Worm (Caenorhabditis elegans) whole organism, young adult: ENCODE measurements around the gene T28A11.2.

Experiments
- B0035.1 ChIP-seq: sonication (generic microtip); optimal IDR thresholded peaks from 2 replicates; lab custom pipeline; 2016; ENCODE audit warnings: missing genetic modification characterization, mild to moderate bottlenecking, missing compliant biosample characterization, missing genotype, missing genetic modification reagents
- B0261.1 ChIP-seq: sonication (generic microtip); optimal IDR thresholded peaks from 2 replicates; lab custom pipeline; 2016; ENCODE audit warnings: mild to moderate bottlenecking, missing genetic modification characterization, moderate library complexity, missing compliant biosample characterization
- D2030.7 ChIP-seq: fragments of 200-800 bp; sonication (Bioruptor generic); IDR thresholded peaks from 2 replicates; pipeline ENCODE4 v1.3.6; 2022; ENCODE audit warnings: missing genetic modification reagents, missing genetic modification characterization, missing compliant biosample characterization
- F10E7.11 ChIP-seq: sonication (generic microtip); optimal IDR thresholded peaks from 2 replicates; lab custom pipeline; 2017; ENCODE audit warnings: mild to moderate bottlenecking, missing genetic modification characterization, moderate library complexity, missing compliant biosample characterization
- F22D6.2 ChIP-seq: sonication (generic microtip); optimal IDR thresholded peaks from 2 replicates; lab custom pipeline; 2016; ENCODE audit warnings: mild to moderate bottlenecking, missing genetic modification characterization, missing compliant biosample characterization
- F23B12.7 ChIP-seq: sonication (generic microtip); optimal IDR thresholded peaks from 2 replicates; lab custom pipeline; 2017; ENCODE audit warnings: missing genetic modification characterization, mild to moderate bottlenecking, missing compliant biosample characterization, antibody characterized with exemption, moderate library complexity; ENCODE audit not compliant: insufficient read depth
- F49E8.2 ChIP-seq: sonication (generic microtip); optimal IDR thresholded peaks from 3 replicates; lab custom pipeline; 2017; ENCODE audit warnings: missing genetic modification characterization, mild to moderate bottlenecking, missing compliant biosample characterization, antibody characterized with exemption, moderate library complexity; ENCODE audit not compliant: insufficient read depth
- F57C9.4 ChIP-seq: sonication (generic microtip); optimal IDR thresholded peaks from 2 replicates; lab custom pipeline; 2017; ENCODE audit warnings: mild to moderate bottlenecking, missing genetic modification characterization, missing compliant biosample characterization
- K11D2.4 ChIP-seq: fragments of 200-800 bp; sonication (Bioruptor generic); IDR thresholded peaks from 2 replicates; pipeline ENCODE4 v1.3.6; 2022; ENCODE audit warnings: missing genetic modification reagents, missing genetic modification characterization, missing compliant biosample characterization
- K12H6.12 ChIP-seq: fragments of 200-800 bp; sonication (Bioruptor generic); optimal IDR thresholded peaks from 2 replicates; lab custom pipeline; 2018; ENCODE audit warnings: mild to moderate bottlenecking, missing genetic modification characterization, missing compliant biosample characterization
- Y53F4B.3 ChIP-seq: fragments of 200-800 bp; sonication (Bioruptor generic); IDR thresholded peaks from 2 replicates; pipeline ENCODE4 v1.3.6; 2022; ENCODE audit warnings: missing genetic modification reagents, missing genetic modification characterization, missing compliant biosample characterization
- Y53G8AR.9 ChIP-seq: fragments of 200-800 bp; sonication (Bioruptor generic); conservative IDR thresholded peaks from 2 replicates; pipeline ENCODE4 v1.3.6; 2022; ENCODE audit warnings: missing genetic modification reagents, missing genetic modification characterization, missing compliant biosample characterization
- Y56A3A.18 ChIP-seq: fragments of 200-800 bp; sonication (Bioruptor generic); IDR thresholded peaks from 2 replicates; pipeline ENCODE4 v1.3.6; 2022; ENCODE audit warnings: missing genetic modification reagents, missing genetic modification characterization, missing compliant biosample characterization
- Y67H2A.10 ChIP-seq: fragments of 200-800 bp; sonication (Bioruptor generic); conservative IDR thresholded peaks from 2 replicates; pipeline ENCODE4 v1.3.6; 2022; ENCODE audit warnings: missing genetic modification reagents, missing genetic modification characterization, missing compliant biosample characterization
- ZK185.1 ChIP-seq: sonication (generic microtip); optimal IDR thresholded peaks from 2 replicates; lab custom pipeline; 2016; ENCODE audit warnings: mild to moderate bottlenecking, missing genetic modification characterization, missing compliant biosample characterization; ENCODE audit not compliant: poor library complexity, severe bottlenecking
- ama-1 ChIP-seq, 3 experiments: fragments of 150-350 bp in 1 of 3; sonication (generic microtip) in 2 of 3; optimal IDR thresholded peaks; 2 replicates each; lab custom pipeline; 2014 to 2018; ENCODE audit warnings: missing biosample characterization in 2 of 3, missing genetic modification characterization in 2 of 3, missing genetic modification reagents in 2 of 3
- attf-5 ChIP-seq: fragments of 200-800 bp; sonication (Bioruptor generic); optimal IDR thresholded peaks from 2 replicates; lab custom pipeline; 2018; ENCODE audit warnings: mild to moderate bottlenecking, missing genetic modification characterization, missing compliant biosample characterization
- ccch-3 ChIP-seq: fragments of 200-800 bp; sonication (Bioruptor generic); optimal IDR thresholded peaks from 2 replicates; lab custom pipeline; 2018; ENCODE audit warnings: mild to moderate bottlenecking, missing genetic modification characterization, missing compliant biosample characterization
- cebp-2 ChIP-seq: fragments of 200-800 bp; sonication (Bioruptor generic); IDR thresholded peaks from 2 replicates; pipeline ENCODE4 v1.3.6; 2022; ENCODE audit warnings: missing genetic modification characterization, missing compliant biosample characterization
- die-1 ChIP-seq: sonication (generic microtip); optimal IDR thresholded peaks from 2 replicates; lab custom pipeline; 2016; ENCODE audit warnings: missing genotype, mild to moderate bottlenecking, missing genetic modification characterization, missing compliant biosample characterization
- dox-1 ChIP-seq: fragments of 200-800 bp; sonication (Bioruptor generic); IDR thresholded peaks from 2 replicates; pipeline ENCODE4 v1.3.6; 2022; ENCODE audit warnings: missing genetic modification reagents, missing genetic modification characterization, missing compliant biosample characterization
- dpff-1 ChIP-seq: sonication (generic microtip); optimal IDR thresholded peaks from 2 replicates; lab custom pipeline; 2017; ENCODE audit warnings: mild to moderate bottlenecking, missing genetic modification characterization, missing compliant biosample characterization
- dpl-1 ChIP-seq: fragments of 150-350 bp; optimal IDR thresholded peaks from 2 replicates; lab custom pipeline; 2014; ENCODE audit warnings: missing biosample characterization, missing genetic modification reagents, missing genetic modification characterization
- efl-1 ChIP-seq: fragments of 150-350 bp; optimal IDR thresholded peaks from 2 replicates; lab custom pipeline; 2014; ENCODE audit warnings: missing biosample characterization, missing genetic modification reagents, missing genetic modification characterization
- egrh-3 ChIP-seq: fragments of 200-800 bp; sonication (Bioruptor generic); IDR thresholded peaks from 2 replicates; pipeline ENCODE4 v1.3.6; 2022; ENCODE audit warnings: missing genetic modification reagents, missing genetic modification characterization, missing compliant biosample characterization
- fkh-3 ChIP-seq: sonication (generic microtip); optimal IDR thresholded peaks from 2 replicates; lab custom pipeline; 2016; ENCODE audit warnings: mild to moderate bottlenecking, missing genetic modification characterization, missing compliant biosample characterization
- him-1 ChIP-seq: sonication (generic microtip); optimal IDR thresholded peaks from 2 replicates; lab custom pipeline; 2016; ENCODE audit warnings: missing genotype, missing genetic modification reagents, missing genetic modification characterization, missing compliant biosample characterization
- lin-35 ChIP-seq, 3 experiments: fragments of 150-350 bp in 2 of 3; sonication (generic microtip) in 1 of 3; optimal IDR thresholded peaks; 2 replicates each; lab custom pipeline; 2014 to 2018; ENCODE audit warnings: missing biosample characterization in 3 of 3, missing genetic modification characterization in 3 of 3, missing genetic modification reagents in 3 of 3
- lir-1 ChIP-seq: fragments of 200-800 bp; sonication (Bioruptor generic); conservative IDR thresholded peaks from 2 replicates; pipeline ENCODE4 v1.3.6; 2022; ENCODE audit warnings: missing genetic modification reagents, missing genetic modification characterization, missing compliant biosample characterization
- lsl-1 ChIP-seq: fragments of 200-800 bp; sonication (Bioruptor generic); optimal IDR thresholded peaks from 2 replicates; lab custom pipeline; 2018; ENCODE audit warnings: mild to moderate bottlenecking, missing genetic modification characterization, moderate library complexity, missing compliant biosample characterization
- madf-3 ChIP-seq: fragments of 200-800 bp; sonication (Bioruptor generic); IDR thresholded peaks from 2 replicates; pipeline ENCODE4 v1.3.6; 2022; ENCODE audit warnings: missing genetic modification reagents, missing genetic modification characterization, missing compliant biosample characterization
- mxl-1 ChIP-seq: sonication (generic microtip); optimal IDR thresholded peaks from 2 replicates; lab custom pipeline; 2016; ENCODE audit warnings: missing genetic modification characterization, missing compliant biosample characterization
- nfya-1 ChIP-seq: sonication (generic microtip); optimal IDR thresholded peaks from 2 replicates; lab custom pipeline; 2017; ENCODE audit warnings: antibody characterized with exemption, missing compliant biosample characterization, missing genetic modification characterization, borderline replicate concordance; ENCODE audit not compliant: insufficient read depth
- nhr-179 ChIP-seq: sonication (generic microtip); optimal IDR thresholded peaks from 2 replicates; lab custom pipeline; 2016; ENCODE audit warnings: mild to moderate bottlenecking, missing genetic modification characterization, missing compliant biosample characterization
- nhr-27 ChIP-seq: fragments of 200-800 bp; sonication (Bioruptor generic); optimal IDR thresholded peaks from 2 replicates; lab custom pipeline; 2018; ENCODE audit warnings: mild to moderate bottlenecking, missing genetic modification characterization, moderate library complexity, missing compliant biosample characterization
- sea-2 ChIP-seq: fragments of 200-800 bp; sonication (Bioruptor generic); IDR thresholded peaks from 2 replicates; pipeline ENCODE4 v1.3.6; 2022; ENCODE audit warnings: missing genetic modification characterization, missing compliant biosample characterization
- snpc-4 ChIP-seq, 5 experiments: fragments of 150-350 bp in 1 of 5; sonication (generic microtip) in 4 of 5; optimal IDR thresholded peaks; 2 replicates each; lab custom pipeline; 2014 to 2018; ENCODE audit warnings: missing genetic modification characterization in 5 of 5, missing biosample characterization in 3 of 5, antibody characterized with exemption in 2 of 5, mild to moderate bottlenecking in 2 of 5, missing compliant biosample characterization in 2 of 5, missing genotype in 2 of 5, moderate library complexity in 2 of 5, missing genetic modification reagents in 1 of 5
- sptf-2 ChIP-seq: fragments of 200-800 bp; sonication (Bioruptor generic); optimal IDR thresholded peaks from 2 replicates; lab custom pipeline; 2018; ENCODE audit warnings: mild to moderate bottlenecking, missing genetic modification characterization, missing compliant biosample characterization
- zfh-2 ChIP-seq: fragments of 200-800 bp; sonication (Bioruptor generic); conservative IDR thresholded peaks from 2 replicates; pipeline ENCODE4 v1.3.6; 2022; ENCODE audit warnings: missing genetic modification reagents, missing genetic modification characterization, missing compliant biosample characterization
- ztf-22 ChIP-seq: fragments of 200-800 bp; sonication (Bioruptor generic); optimal IDR thresholded peaks from 2 replicates; lab custom pipeline; 2018; ENCODE audit warnings: mild to moderate bottlenecking, missing genetic modification characterization, moderate library complexity, missing compliant biosample characterization

Gene T28A11.2

DNA sequence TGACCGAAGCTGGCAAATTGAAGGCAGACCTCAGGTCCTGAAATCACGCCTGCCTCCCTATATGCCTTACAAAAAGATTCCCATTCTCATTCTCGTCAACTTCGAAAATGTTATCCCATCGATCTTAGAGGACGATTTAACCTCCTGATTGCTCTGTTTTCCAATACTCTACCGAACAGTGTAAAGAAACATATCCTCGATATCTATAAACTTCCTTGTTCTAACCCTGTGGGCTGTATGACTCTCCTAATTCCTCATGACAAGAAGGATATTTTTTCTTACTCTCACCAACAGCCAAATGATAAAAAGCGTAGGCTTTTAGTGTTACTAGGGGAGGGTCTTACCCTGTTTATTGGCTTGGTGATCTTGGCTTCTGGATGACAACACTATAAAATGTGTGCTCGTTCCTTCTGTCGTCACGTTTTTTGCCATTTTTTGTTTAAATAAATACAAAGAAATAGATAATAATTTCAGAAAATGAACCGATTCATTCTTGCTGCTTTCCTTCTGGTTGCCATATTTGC lies 6.5 kb upstream of the T28A11.2 start, which contains the start of gene T28A11.4:
Gene T28A11.4, plus strand, starts transcription at position 474 of the 524 bp plus-strand sequence.
- TF ChIP-seq Y53G8AR.9 (GFP tag; lab: Robert Waterston, UW), result no peak
- no peak for TF ChIP-seq K11D2.4 (GFP tag; lab: Robert Waterston, UW)
- TF ChIP-seq egrh-3, result no peak
- TF ChIP-seq sptf-2, result no peak
- TF ChIP-seq efl-1, result no peak
- TF ChIP-seq him-1 (tag; lab: Kevin White, UChicago), result no peak
- no peak for TF ChIP-seq F49E8.2 (tag; lab: Kevin White, UChicago)

ce11 chrV:3275033-3275432 lies 5.1 kb upstream of the T28A11.2 start, which contains the start of gene T28A11.3:
T28A11.3 (plus strand) TSS chrV:3275333.
- TF ChIP-seq Y56A3A.18 (GFP tag; lab: Robert Waterston, UW) (no peak), nfya-1 (no peak), B0035.1 (tag; lab: Kevin White, UChicago) (no peak), F57C9.4 (tag; lab: Kevin White, UChicago) (no peak), F23B12.7 (tag; lab: Kevin White, UChicago) (no peak), zfh-2 (no peak), D2030.7 (GFP tag; lab: Robert Waterston, UW) (no peak), snpc-4 (GFP tag; optimal IDR thresholded peaks at IDR 0.05; lab: Kevin White, UChicago) (no peak), snpc-4 (tag; optimal IDR thresholded peaks at IDR 0.05; lab: Kevin White, UChicago) (no peak), attf-5 (no peak), ztf-22 (no peak), dox-1 (no peak), mxl-1 (tag; lab: Kevin White, UChicago) (no peak), madf-3 (GFP tag; lab: Robert Waterston, UW) (no peak), nhr-179 (tag; lab: Kevin White, UChicago) (no peak)

ce11 chrV:3276184-3276583 lies 4.0 kb upstream of the T28A11.2 start:
- TF ChIP-seq lsl-1 (GFP tag; lab: Kevin White, UChicago) (no peak), fkh-3 (no peak), K12H6.12 (tag; lab: Kevin White, UChicago) (peak; percentile 9), dpff-1 (no peak), zfh-2 (no peak), lin-35 (GFP tag; optimal IDR thresholded peaks at IDR 0.05; lab: Kevin White, UChicago) (no peak), cebp-2 (GFP tag; lab: Robert Waterston, UW) (no peak)

ce11 chrV:3278101-3278639 lies 2.0 kb upstream of the T28A11.2 start, which contains the start of gene fbxa-64:
fbxa-64 (minus strand) TSS chrV:3278151.
- TF ChIP-seq ccch-3 (GFP tag; lab: Kevin White, UChicago) (no peak), K11D2.4 (GFP tag; lab: Robert Waterston, UW) (no peak), F23B12.7 (tag; lab: Kevin White, UChicago) (no peak), snpc-4 (GFP tag; optimal IDR thresholded peaks at IDR 0.05; lab: Kevin White, UChicago) (no peak), snpc-4 (tag; optimal IDR thresholded peaks at IDR 0.05; lab: Kevin White, UChicago) (no peak), Y67H2A.10 (GFP tag; lab: Robert Waterston, UW) (no peak), nfya-1 (no peak), dpl-1 (GFP tag; lab: Kevin White, UChicago) (no peak), nhr-27 (no peak), sea-2 (no peak), B0261.1 (tag; lab: Kevin White, UChicago) (no peak), die-1 (no peak), F10E7.11 (no peak), Y53F4B.3 (GFP tag; lab: Robert Waterston, UW) (no peak), lir-1 (GFP tag; lab: Robert Waterston, UW) (no peak), F57C9.4 (tag; lab: Kevin White, UChicago) (no peak), ama-1 (optimal IDR thresholded peaks at IDR 0.05; lab: Kevin White, UChicago) (no peak), ama-1 (GFP tag; optimal IDR thresholded peaks at IDR 0.05; lab: Kevin White, UChicago) (no peak), ZK185.1 (tag; lab: Kevin White, UChicago) (no peak), efl-1 (no peak), F22D6.2 (tag; lab: Kevin White, UChicago) (no peak), him-1 (tag; lab: Kevin White, UChicago) (no peak)
